Worm (Caenorhabditis elegans) whole organism, young adult: ENCODE data around the gene ndc-80.

Experiments used
- Y53F4B.3 ChIP-seq: fragments of 200-800 bp; sonication (Bioruptor generic); IDR thresholded peaks from 2 replicates; pipeline ENCODE4 v1.3.6; 2022; ENCODE audit warnings: missing genetic modification reagents, missing genetic modification characterization, missing compliant biosample characterization
- ama-1 ChIP-seq, 3 experiments: fragments of 150-350 bp in 1 of 3; sonication (generic microtip) in 2 of 3; optimal IDR thresholded peaks; 2 replicates each; lab custom pipeline; 2014 to 2018; ENCODE audit warnings: missing biosample characterization in 2 of 3, missing genetic modification characterization in 2 of 3, missing genetic modification reagents in 2 of 3
- ceh-58 ChIP-seq: fragments of 200-800 bp; sonication (Bioruptor generic); IDR thresholded peaks from 2 replicates; pipeline ENCODE4 v1.3.6; 2022; ENCODE audit warnings: missing genetic modification characterization, missing compliant biosample characterization
- fkh-3 ChIP-seq: sonication (generic microtip); optimal IDR thresholded peaks from 2 replicates; lab custom pipeline; 2016; ENCODE audit warnings: mild to moderate bottlenecking, missing genetic modification characterization, missing compliant biosample characterization
- lir-1 ChIP-seq: fragments of 200-800 bp; sonication (Bioruptor generic); conservative IDR thresholded peaks from 2 replicates; pipeline ENCODE4 v1.3.6; 2022; ENCODE audit warnings: missing genetic modification reagents, missing genetic modification characterization, missing compliant biosample characterization
- mcd-1 ChIP-seq: fragments of 200-800 bp; sonication (Bioruptor generic); IDR thresholded peaks from 2 replicates; pipeline ENCODE4 v1.3.6; 2022; ENCODE audit warnings: missing genetic modification reagents, missing genetic modification characterization, missing compliant biosample characterization
- nfyb-1 ChIP-seq: fragments of 200-800 bp; sonication (Bioruptor generic); IDR thresholded peaks from 2 replicates; pipeline ENCODE4 v1.3.6; 2022; ENCODE audit warnings: missing genetic modification reagents, missing genetic modification characterization, missing compliant biosample characterization
- nhr-27 ChIP-seq: fragments of 200-800 bp; sonication (Bioruptor generic); optimal IDR thresholded peaks from 2 replicates; lab custom pipeline; 2018; ENCODE audit warnings: mild to moderate bottlenecking, missing genetic modification characterization, moderate library complexity, missing compliant biosample characterization
- pha-4 ChIP-seq: fragments of 150-350 bp; sonication (generic microtip); optimal IDR thresholded peaks from 2 replicates; lab custom pipeline; 2014; ENCODE audit warnings: missing biosample characterization, missing genetic modification reagents, missing genetic modification characterization
- rcor-1 ChIP-seq: fragments of 200-800 bp; sonication (Bioruptor generic); IDR thresholded peaks from 2 replicates; pipeline ENCODE4 v1.3.6; 2022; ENCODE audit warnings: missing genetic modification reagents, missing genetic modification characterization, missing compliant biosample characterization
- snpc-4 ChIP-seq, 5 experiments: fragments of 150-350 bp in 1 of 5; sonication (generic microtip) in 4 of 5; optimal IDR thresholded peaks; 2 replicates each; lab custom pipeline; 2014 to 2018; ENCODE audit warnings: missing genetic modification characterization in 5 of 5, missing biosample characterization in 3 of 5, antibody characterized with exemption in 2 of 5, mild to moderate bottlenecking in 2 of 5, missing compliant biosample characterization in 2 of 5, missing genotype in 2 of 5, moderate library complexity in 2 of 5, missing genetic modification reagents in 1 of 5
- unc-62 ChIP-seq: fragments of 150-350 bp; optimal IDR thresholded peaks from 2 replicates; lab custom pipeline; 2014; ENCODE audit warnings: missing biosample characterization, missing genetic modification reagents, missing genetic modification characterization
- ztf-3 ChIP-seq: fragments of 200-800 bp; sonication (Bioruptor generic); optimal IDR thresholded peaks from 2 replicates; lab custom pipeline; 2018; ENCODE audit warnings: mild to moderate bottlenecking, missing genetic modification characterization, missing compliant biosample characterization

- no peak for TF ChIP-seq lir-1 (GFP tag; lab: Robert Waterston, UW)
- TF ChIP-seq ama-1 (optimal IDR thresholded peaks at IDR 0.05; lab: Kevin White, UChicago): no peak
- TF ChIP-seq ama-1 (GFP tag; optimal IDR thresholded peaks at IDR 0.05; lab: Kevin White, UChicago): no peak
- no peak for TF ChIP-seq snpc-4 (GFP tag; optimal IDR thresholded peaks at IDR 0.05; lab: Kevin White, UChicago)
- no peak for TF ChIP-seq snpc-4 (tag; optimal IDR thresholded peaks at IDR 0.05; lab: Kevin White, UChicago)
- no peak for TF ChIP-seq fkh-3 (tag; lab: Kevin White, UChicago)
- no peak for TF ChIP-seq mcd-1 (GFP tag; lab: Robert Waterston, UW)
- no peak for TF ChIP-seq ztf-3
- TF ChIP-seq unc-62: no peak
- no peak for TF ChIP-seq nhr-27 (tag; lab: Kevin White, UChicago)
- TF ChIP-seq rcor-1: no peak
- no peak for TF ChIP-seq nfyb-1 (GFP tag; lab: Robert Waterston, UW)
- TF ChIP-seq ceh-58: no peak
- no peak for TF ChIP-seq Y53F4B.3 (GFP tag; lab: Robert Waterston, UW)
- TF ChIP-seq pha-4 (tag; lab: Kevin White, UChicago): no peak
Measured at ce11 chrIV:10080816-10081215, 5.1 kb upstream of the ndc-80 start, which contains the start of gene W01B6.6.
